Fruit fly (Drosophila melanogaster): Measurements from ENCODE around the gene Set.

The Set gene

dm6 chr3R:15289828-15290641 is 26.7 kb downstream of the Set start (continued):
- TF ChIP-seq CG30020 (tag; optimal IDR thresholded peaks at IDR 0.05) (no peak), klu (GFP tag; IDR thresholded peaks at IDR 0.05) (no peak), Med (GFP tag) (peak; percentile 85), CG34224 (GFP tag; IDR thresholded peaks at IDR 0.05; ENCODE audit: partially characterized antibody) (no peak), pfk (GFP tag; optimal IDR thresholded peaks at IDR 0.05) (no peak), TFAM (GFP tag; optimal IDR thresholded peaks at IDR 0.05) (no peak), CG6765 (GFP tag; optimal IDR thresholded peaks at IDR 0.05) (peak; percentile 31), CG17361 (GFP tag; IDR thresholded peaks at IDR 0.05) (no peak), lilli (GFP tag; optimal IDR thresholded peaks at IDR 0.05) (peak; percentile 18), CG1832 (GFP tag; optimal IDR thresholded peaks at IDR 0.05) (peak; percentile 46), dimm (GFP tag; IDR thresholded peaks at IDR 0.05) (no peak), grn (GFP tag; optimal IDR thresholded peaks at IDR 0.05) (peak; percentile 14), HLH3B (GFP tag; IDR thresholded peaks at IDR 0.05) (no peak), Ets97D (GFP tag; optimal IDR thresholded peaks at IDR 0.05) (no peak), Hand (GFP tag; optimal IDR thresholded peaks at IDR 0.05) (no peak)

dm6 chr3R:15290642-15291118 is 27.3 kb downstream of the Set start, which contains the start of gene CG45218:
TSS of gene CG45218 (minus strand) at chr3R:15290799.
- TF ChIP-seq CG7556 (GFP tag; optimal IDR thresholded peaks at IDR 0.05): no peak
- TF ChIP-seq Poxn (GFP tag; IDR thresholded peaks at IDR 0.05): no peak
- TF ChIP-seq CG15514 (GFP tag; optimal IDR thresholded peaks at IDR 0.05): no peak
- TF ChIP-seq exex (tag; optimal IDR thresholded peaks at IDR 0.05): peak; percentile 92
- TF ChIP-seq hkb (optimal IDR thresholded peaks at IDR 0.05): no peak
- TF ChIP-seq hkb (GFP tag; IDR thresholded peaks at IDR 0.05): no peak
- peak; percentile 0 for TF ChIP-seq jumu (GFP tag; optimal IDR thresholded peaks at IDR 0.05)
- no peak for TF ChIP-seq CG6175 (GFP tag; IDR thresholded peaks at IDR 0.05)
- TF ChIP-seq CG5180 (GFP tag; optimal IDR thresholded peaks at IDR 0.05): no peak
- TF ChIP-seq dati (GFP tag; IDR thresholded peaks at IDR 0.05): no peak
- no peak for TF ChIP-seq Lim3 (GFP tag; IDR thresholded peaks at IDR 0.05)
- TF ChIP-seq lilli (GFP tag; optimal IDR thresholded peaks at IDR 0.05): peak; percentile 0
- TF ChIP-seq caup (GFP tag; optimal IDR thresholded peaks at IDR 0.05; ENCODE audit: severe bottlenecking): peak; percentile 2
- TF ChIP-seq gcm2 (GFP tag; optimal IDR thresholded peaks at IDR 0.05): peak; percentile 12
- TF ChIP-seq Dip2 (GFP tag; IDR thresholded peaks at IDR 0.05): no peak
- no peak for TF ChIP-seq chm (GFP tag; IDR thresholded peaks at IDR 0.05)
- TF ChIP-seq CG3163 (GFP tag; optimal IDR thresholded peaks at IDR 0.05): peak; percentile 64
- TF ChIP-seq CG7745 (tag; optimal IDR thresholded peaks at IDR 0.05): peak; percentile 18
- TF ChIP-seq gro (GFP tag; optimal IDR thresholded peaks at IDR 0.05): peak; percentile 14
- no peak for TF ChIP-seq Hsf (GFP tag; optimal IDR thresholded peaks at IDR 0.05)
- TF ChIP-seq ewg (GFP tag; optimal IDR thresholded peaks at IDR 0.05): peak; percentile 28
- TF ChIP-seq Jarid2 (GFP tag; optimal IDR thresholded peaks at IDR 0.05): peak; percentile 54
- TF ChIP-seq fu2 (GFP tag; optimal IDR thresholded peaks at IDR 0.05): no peak
- peak; percentile 64 for TF ChIP-seq CG8478 (optimal IDR thresholded peaks at IDR 0.05)
- TF ChIP-seq HLH4C (GFP tag; IDR thresholded peaks at IDR 0.05; ENCODE audit: partially characterized antibody): no peak
- no peak for TF ChIP-seq Chrac-16 (GFP tag; optimal IDR thresholded peaks at IDR 0.05)
- peak; percentile 25 for TF ChIP-seq MESR4 (GFP tag; optimal IDR thresholded peaks at IDR 0.05)
- TF ChIP-seq corto (GFP tag; optimal IDR thresholded peaks at IDR 0.05): peak; percentile 0
- TF ChIP-seq Deaf1 (tag; optimal IDR thresholded peaks at IDR 0.05): peak; percentile 46
- peak; percentile 19 for TF ChIP-seq YL-1 (GFP tag; optimal IDR thresholded peaks at IDR 0.05)
- peak; percentile 90 for TF ChIP-seq CG1832 (GFP tag; optimal IDR thresholded peaks at IDR 0.05)
- TF ChIP-seq inv (GFP tag; IDR thresholded peaks at IDR 0.05; ENCODE audit: partially characterized antibody): no peak
- peak; percentile 51 for TF ChIP-seq kay (GFP tag; optimal IDR thresholded peaks at IDR 0.05)
- TF ChIP-seq CG10543 (GFP tag; optimal IDR thresholded peaks at IDR 0.05): peak; percentile 39
- peak; percentile 54 for TF ChIP-seq CG18599 (GFP tag; optimal IDR thresholded peaks at IDR 0.05)
- TF ChIP-seq CG31441 (GFP tag; IDR thresholded peaks at IDR 0.05): no peak

Measured in whole organism, embryonic.